Worm (Caenorhabditis elegans) whole organism, L1 larva: Measurements from ENCODE around the gene his-17.

Experiments used
- C04F5.9 ChIP-seq: sonication (generic microtip); optimal IDR thresholded peaks from 2 replicates; lab custom pipeline; 2016; ENCODE audit warnings: missing genetic modification characterization, missing compliant biosample characterization
- C34B4.2 ChIP-seq: sonication (generic microtip); optimal IDR thresholded peaks from 2 replicates; lab custom pipeline; 2017; ENCODE audit warnings: mild to moderate bottlenecking, missing genetic modification characterization, missing compliant biosample characterization
- alr-1 ChIP-seq: fragments of 200-800 bp; sonication (Bioruptor generic); optimal IDR thresholded peaks from 2 replicates; lab custom pipeline; 2018; ENCODE audit warnings: borderline replicate concordance, mild to moderate bottlenecking, missing genetic modification characterization, missing compliant biosample characterization
- ama-1 ChIP-seq: fragments of 150-350 bp; optimal IDR thresholded peaks from 2 replicates; lab custom pipeline; 2014
- blmp-1 ChIP-seq: fragments of 150-350 bp; optimal IDR thresholded peaks from 2 replicates; lab custom pipeline; 2014; ENCODE audit warnings: missing biosample characterization, missing genetic modification characterization
- ces-1 ChIP-seq: fragments of 150-350 bp; optimal IDR thresholded peaks from 2 replicates; lab custom pipeline; 2014; ENCODE audit warnings: missing biosample characterization, missing genetic modification reagents, missing genetic modification characterization
- efl-1 ChIP-seq, 4 experiments: fragments of 150-350 bp; optimal IDR thresholded peaks in 3 of 4; peaks in 1 of 4; 1 replicate in 1 of 4; 2 replicates in 3 of 4; lab custom pipeline; 2014; ENCODE audit warnings: missing biosample characterization in 2 of 4, missing genetic modification characterization in 2 of 4, missing genetic modification reagents in 2 of 4
- efl-3 ChIP-seq: fragments of 200-800 bp; sonication (Bioruptor generic); optimal IDR thresholded peaks from 2 replicates; lab custom pipeline; 2018; ENCODE audit warnings: mild to moderate bottlenecking, missing genetic modification characterization, missing compliant biosample characterization
- egl-27 ChIP-seq, 2 experiments: fragments of 150-350 bp in 1 of 2; sonication (generic microtip); optimal IDR thresholded peaks; 3 replicates each; lab custom pipeline; 2017 to 2018; ENCODE audit warnings: missing biosample characterization in 2 of 2, missing genetic modification characterization in 2 of 2, missing genetic modification reagents in 2 of 2
- elt-2 ChIP-seq: sonication (generic microtip); optimal IDR thresholded peaks from 2 replicates; lab custom pipeline; 2016; ENCODE audit warnings: missing genetic modification characterization, mild to moderate bottlenecking, inconsistent platforms, missing compliant biosample characterization, missing genetic modification reagents
- elt-3 ChIP-seq, 6 experiments: fragments of 150-350 bp in 1 of 6; sonication (generic microtip); optimal IDR thresholded peaks; 2 replicates each; lab custom pipeline; 2017 to 2018; ENCODE audit warnings: missing biosample characterization in 6 of 6, missing genetic modification characterization in 6 of 6, inconsistent platforms in 1 of 6
- fkh-4 ChIP-seq: sonication (generic microtip); optimal IDR thresholded peaks from 2 replicates; lab custom pipeline; 2016; ENCODE audit warnings: missing compliant biosample characterization, missing genetic modification characterization, borderline replicate concordance
- fkh-8 ChIP-seq: sonication (generic microtip); optimal IDR thresholded peaks from 2 replicates; lab custom pipeline; 2016; ENCODE audit warnings: mild to moderate bottlenecking, missing genetic modification characterization, missing compliant biosample characterization
- hlh-17 ChIP-seq: fragments of 200-800 bp; sonication (Bioruptor generic); optimal IDR thresholded peaks from 2 replicates; lab custom pipeline; 2018; ENCODE audit warnings: missing genetic modification characterization, mild to moderate bottlenecking, missing compliant biosample characterization, moderate library complexity, borderline replicate concordance
- hlh-4 ChIP-seq: sonication (generic microtip); optimal IDR thresholded peaks from 2 replicates; lab custom pipeline; 2016; ENCODE audit warnings: mild to moderate bottlenecking, missing genetic modification characterization, missing compliant biosample characterization
- lin-14 ChIP-seq: fragments of 200-800 bp; sonication (Bioruptor generic); optimal IDR thresholded peaks from 2 replicates; lab custom pipeline; 2018; ENCODE audit warnings: mild to moderate bottlenecking, missing genetic modification characterization, moderate library complexity, missing compliant biosample characterization
- lin-15B ChIP-seq: fragments of 150-350 bp; sonication (generic microtip); optimal IDR thresholded peaks from 3 replicates; lab custom pipeline; 2014; ENCODE audit warnings: missing biosample characterization, missing genetic modification characterization
- lsy-2 ChIP-seq, 2 experiments: fragments of 150-350 bp; optimal IDR thresholded peaks; 2 replicates each; lab custom pipeline; 2014; ENCODE audit warnings: missing biosample characterization in 2 of 2, missing genetic modification characterization in 2 of 2
- mdl-1 ChIP-seq, 2 experiments: fragments of 150-350 bp; optimal IDR thresholded peaks; 2 replicates each; lab custom pipeline; 2014 to 2017; ENCODE audit warnings: missing biosample characterization in 2 of 2, missing genetic modification characterization in 2 of 2, inconsistent platforms in 1 of 2
- mep-1 ChIP-seq: fragments of 150-350 bp; optimal IDR thresholded peaks from 2 replicates; lab custom pipeline; 2014; ENCODE audit warnings: missing biosample characterization, missing genetic modification characterization
- nhr-12 ChIP-seq: sonication (generic microtip); optimal IDR thresholded peaks from 2 replicates; lab custom pipeline; 2017; ENCODE audit warnings: missing biosample characterization, missing genetic modification characterization
- nhr-19 ChIP-seq: fragments of 200-800 bp; sonication (Bioruptor generic); conservative IDR thresholded peaks from 2 replicates; pipeline ENCODE4 v1.3.6; 2022; ENCODE audit warnings: missing genetic modification characterization, missing compliant biosample characterization
- nhr-20 ChIP-seq: sonication (generic microtip); optimal IDR thresholded peaks from 2 replicates; lab custom pipeline; 2016; ENCODE audit warnings: mild to moderate bottlenecking, missing genetic modification characterization, missing compliant biosample characterization
- nhr-28 ChIP-seq: fragments of 150-350 bp; optimal IDR thresholded peaks from 2 replicates; lab custom pipeline; 2014; ENCODE audit warnings: missing biosample characterization, missing genetic modification characterization
- nhr-71 ChIP-seq: sonication (generic microtip); optimal IDR thresholded peaks from 2 replicates; lab custom pipeline; 2016; ENCODE audit warnings: mild to moderate bottlenecking, missing genetic modification characterization, moderate library complexity, missing compliant biosample characterization
- nhr-76 ChIP-seq: sonication (generic microtip); optimal IDR thresholded peaks from 2 replicates; lab custom pipeline; 2017; ENCODE audit warnings: missing biosample characterization, missing genetic modification characterization
- nhr-77 ChIP-seq: fragments of 150-350 bp; optimal IDR thresholded peaks from 2 replicates; lab custom pipeline; 2014; ENCODE audit warnings: missing biosample characterization, missing genetic modification characterization
- nhr-85 ChIP-seq: sonication (generic microtip); peaks from one replicate; lab custom pipeline; 2016; ENCODE audit warnings: missing genetic modification characterization, inconsistent platforms, missing compliant biosample characterization
- nhr-90 ChIP-seq: sonication (generic microtip); optimal IDR thresholded peaks from 2 replicates; lab custom pipeline; 2016; ENCODE audit warnings: mild to moderate bottlenecking, missing genetic modification characterization, missing compliant biosample characterization; ENCODE audit not compliant: poor library complexity
- pag-3 ChIP-seq: sonication (generic microtip); optimal IDR thresholded peaks from 2 replicates; lab custom pipeline; 2017; ENCODE audit warnings: missing genetic modification characterization, mild to moderate bottlenecking, missing compliant biosample characterization, antibody characterized with exemption, borderline replicate concordance; ENCODE audit not compliant: insufficient read depth
- rnt-1 ChIP-seq: sonication (generic microtip); optimal IDR thresholded peaks from 2 replicates; lab custom pipeline; 2016; ENCODE audit warnings: mild to moderate bottlenecking, missing genetic modification characterization, moderate library complexity, missing compliant biosample characterization
- snpc-4 ChIP-seq: fragments of 150-350 bp; optimal IDR thresholded peaks from 2 replicates; lab custom pipeline; 2014; ENCODE audit warnings: missing biosample characterization, missing genetic modification characterization
- snu-23 ChIP-seq: sonication (generic microtip); optimal IDR thresholded peaks from 2 replicates; lab custom pipeline; 2016; ENCODE audit warnings: missing genetic modification characterization, missing compliant biosample characterization
- sup-37 ChIP-seq: fragments of 200-800 bp; sonication (Bioruptor generic); optimal IDR thresholded peaks from 2 replicates; lab custom pipeline; 2018; ENCODE audit warnings: mild to moderate bottlenecking, missing genetic modification characterization, missing compliant biosample characterization
- swsn-7 ChIP-seq: sonication (generic microtip); optimal IDR thresholded peaks from 2 replicates; lab custom pipeline; 2016; ENCODE audit warnings: missing genetic modification characterization, missing compliant biosample characterization
- tbx-2 ChIP-seq: sonication (generic microtip); optimal IDR thresholded peaks from 2 replicates; lab custom pipeline; 2016; ENCODE audit warnings: missing genetic modification characterization, missing compliant biosample characterization
- unc-30 ChIP-seq: sonication (generic microtip); optimal IDR thresholded peaks from 2 replicates; lab custom pipeline; 2017; ENCODE audit warnings: missing biosample characterization, missing genetic modification characterization
- unc-86 ChIP-seq: sonication (generic microtip); optimal IDR thresholded peaks from 2 replicates; lab custom pipeline; 2016; ENCODE audit warnings: missing genetic modification characterization, missing compliant biosample characterization
- vab-15 ChIP-seq: sonication (generic microtip); optimal IDR thresholded peaks from 2 replicates; lab custom pipeline; 2017; ENCODE audit warnings: missing genotype, mild to moderate bottlenecking, missing genetic modification characterization, missing compliant biosample characterization
- xbp-1 ChIP-seq: sonication (generic microtip); optimal IDR thresholded peaks from 2 replicates; lab custom pipeline; 2016; ENCODE audit warnings: missing genetic modification characterization, missing compliant biosample characterization
- zag-1 ChIP-seq: fragments of 150-350 bp; optimal IDR thresholded peaks from 2 replicates; lab custom pipeline; 2014; ENCODE audit warnings: missing biosample characterization, missing genetic modification characterization
- ztf-11 ChIP-seq, 2 experiments: sonication (generic microtip); optimal IDR thresholded peaks; 2 replicates each; lab custom pipeline; 2016 to 2017; ENCODE audit warnings: missing genetic modification characterization in 2 of 2, missing biosample characterization in 1 of 2, missing compliant biosample characterization in 1 of 2

his-17 gene

ce11 chrV:8938445-8938844 is 40.7 kb upstream of the his-17 start:
- TF ChIP-seq ama-1 (peak; percentile 60), egl-27 (tag; optimal IDR thresholded peaks at IDR 0.05; lab: Kevin White, UChicago) (no peak)
- TF ChIP-seq, all 84 proteins: peak for 1

- TF ChIP-seq nhr-85 (tag; lab: Kevin White, UChicago) = peak; percentile 42
- TF ChIP-seq C04F5.9 = no peak
- no peak for TF ChIP-seq nhr-76 (tag; lab: Kevin White, UChicago)
- TF ChIP-seq mep-1 (tag; lab: Kevin White, UChicago) = peak; percentile 24
Observed at ce11 chrV:8937476-8938249, 39.9 kb upstream of the his-17 start.

- TF ChIP-seq nhr-28 (tag; lab: Kevin White, UChicago) (no peak), nhr-71 (tag; lab: Kevin White, UChicago) (peak; percentile 51), swsn-7 (tag; lab: Kevin White, UChicago) (peak; percentile 31), mep-1 (tag; lab: Kevin White, UChicago) (peak; percentile 66), blmp-1 (tag; lab: Kevin White, UChicago) (peak; percentile 78), nhr-77 (no peak), nhr-19 (GFP tag; lab: Robert Waterston, UW) (peak; percentile 49), nhr-20 (tag; lab: Kevin White, UChicago) (peak; percentile 25), rnt-1 (peak; percentile 58), C34B4.2 (tag; lab: Kevin White, UChicago) (no peak), mdl-1 (tag; optimal IDR thresholded peaks at IDR 0.05; lab: Kevin White, UChicago) (peak in 1 of 2 experiments; percentile 2), snu-23 (GFP tag; lab: Kevin White, UChicago) (peak; percentile 49), xbp-1 (tag; lab: Kevin White, UChicago) (no peak), elt-3 (tag; optimal IDR thresholded peaks at IDR 0.05; lab: Kevin White, UChicago) (peak in 1 of 6 experiments; percentile 21), lin-14 (peak; percentile 78), lsy-2 (tag; optimal IDR thresholded peaks at IDR 0.05; lab: Kevin White, UChicago) (peak in 1 of 2 experiments; percentile 21), efl-1 (optimal IDR thresholded peaks at IDR 0.05; lab: Kevin White, UChicago) (no peak), efl-1 (GFP tag; optimal IDR thresholded peaks at IDR 0.05 in 1 of 2; lab: Kevin White, UChicago) (peak in 1 of 2 experiments; percentile 59), sup-37 (no peak), elt-2 (tag; lab: Kevin White, UChicago) (peak; percentile 14)
Observed at ce11 chrV:8936791-8937475, 39.1 kb upstream of the his-17 start.

ce11 chrV:8936184-8936589 is 38.4 kb upstream of the his-17 start, which contains the start of gene unc-23:
Gene unc-23, plus strand, starts transcription at chrV:8936359.
- peak; percentile 84 for TF ChIP-seq tbx-2 (tag; lab: Kevin White, UChicago)
- TF ChIP-seq blmp-1 (tag; lab: Kevin White, UChicago) = peak; percentile 95
- no peak for TF ChIP-seq fkh-4 (tag; lab: Kevin White, UChicago)
- no peak for TF ChIP-seq fkh-8 (tag; lab: Kevin White, UChicago)
- peak; percentile 96 for TF ChIP-seq nhr-20 (tag; lab: Kevin White, UChicago)
- TF ChIP-seq nhr-77 = peak; percentile 87
- no peak for TF ChIP-seq nhr-12 (tag; lab: Kevin White, UChicago)
- peak; percentile 60 for TF ChIP-seq snpc-4 (tag; lab: Kevin White, UChicago)
- TF ChIP-seq efl-3 (GFP tag; lab: Kevin White, UChicago) = no peak
- no peak for TF ChIP-seq unc-86 (tag; lab: Kevin White, UChicago)
- peak; percentile 61 for TF ChIP-seq sup-37
- TF ChIP-seq pag-3 (tag; lab: Kevin White, UChicago) = no peak
- TF ChIP-seq vab-15 = no peak
- no peak for TF ChIP-seq lin-15B (tag; lab: Kevin White, UChicago)
- TF ChIP-seq hlh-4 = no peak
- TF ChIP-seq alr-1 = no peak
- no peak for TF ChIP-seq zag-1 (tag; lab: Kevin White, UChicago)
- TF ChIP-seq unc-30 (tag; lab: Kevin White, UChicago) = no peak
- TF ChIP-seq swsn-7 (tag; lab: Kevin White, UChicago) = peak; percentile 90
- TF ChIP-seq mdl-1 (tag; optimal IDR thresholded peaks at IDR 0.05; lab: Kevin White, UChicago) = peak in 1 of 2 experiments; percentile 83
- peak; percentile 58 to 79 for TF ChIP-seq lsy-2 (tag; optimal IDR thresholded peaks at IDR 0.05; lab: Kevin White, UChicago)
- TF ChIP-seq egl-27 (tag; optimal IDR thresholded peaks at IDR 0.05; lab: Kevin White, UChicago) = peak in 1 of 2 experiments; percentile 8
- TF ChIP-seq nhr-90 (tag; lab: Kevin White, UChicago) = peak; percentile 92
- no peak for TF ChIP-seq ces-1 (GFP tag; lab: Kevin White, UChicago)
- no peak for TF ChIP-seq hlh-17 (GFP tag; lab: Kevin White, UChicago)
- TF ChIP-seq ztf-11 (tag; optimal IDR thresholded peaks at IDR 0.05; lab: Kevin White, UChicago) = no peak
